Worm (Caenorhabditis elegans): Measurements from ENCODE around the gene nspa-8.

- TF ChIP-seq ceh-40 (GFP tag; IDR thresholded peaks at IDR 0.05) (no peak), F49E8.2 (tag; optimal IDR thresholded peaks at IDR 0.05; ENCODE audit: insufficient read depth) (no peak), tbx-9 (tag; optimal IDR thresholded peaks at IDR 0.05; ENCODE audit: borderline replicate concordance) (no peak), F55B11.4 (tag; optimal IDR thresholded peaks at IDR 0.05; ENCODE audit: borderline replicate concordance, insufficient read depth) (no peak), F22D6.2 (tag; optimal IDR thresholded peaks at IDR 0.05) (no peak), rec-8 (tag; optimal IDR thresholded peaks at IDR 0.05) (no peak), Y56A3A.18 (GFP tag; IDR thresholded peaks at IDR 0.05) (no peak), him-1 (tag; optimal IDR thresholded peaks at IDR 0.05) (no peak), ceh-79 (tag; optimal IDR thresholded peaks at IDR 0.05) (no peak), snpc-4 (GFP tag; optimal IDR thresholded peaks at IDR 0.05) (no peak), snpc-4 (tag; optimal IDR thresholded peaks at IDR 0.05) (no peak)
Measured at ce11 chrV:14791703-14792102, 35.1 kb downstream of the nspa-8 start.
